Fruit fly (Drosophila melanogaster) whole organism, pupa: ENCODE measurements around the gene chm.

ENCODE experiments used
- CG10348 ChIP-seq: fragments of 200-800 bp; sonication (Bioruptor generic); IDR thresholded peaks from 2 replicates; pipeline ENCODE4 v1.3.6; 2022; ENCODE audit warnings: missing biosample characterization, missing genetic modification characterization
- CG12605 ChIP-seq: fragments of 200-800 bp; sonication (Bioruptor generic); IDR thresholded peaks from 2 replicates; pipeline ENCODE4 v1.3.6; 2022; ENCODE audit warnings: missing biosample characterization, missing genetic modification characterization
- CG13204 ChIP-seq: fragments of 200-800 bp; sonication (Bioruptor generic); optimal IDR thresholded peaks from 2 replicates; lab custom pipeline; 2018; ENCODE audit warnings: missing biosample characterization, mild to moderate bottlenecking, missing genetic modification characterization, moderate library complexity
- CG14655 ChIP-seq: fragments of 200-800 bp; sonication (Bioruptor generic); optimal IDR thresholded peaks from 3 replicates; lab custom pipeline; 2017; ENCODE audit warnings: mild to moderate bottlenecking, missing biosample characterization, missing genetic modification reagents, missing genetic modification characterization
- CG15710 ChIP-seq: fragments of 200-800 bp; sonication (Bioruptor generic); optimal IDR thresholded peaks from 2 replicates; lab custom pipeline; 2018; ENCODE audit warnings: missing biosample characterization, mild to moderate bottlenecking, missing genetic modification characterization, moderate library complexity
- CG17806 ChIP-seq: fragments of 200-800 bp; sonication (Bioruptor generic); optimal IDR thresholded peaks from 2 replicates; lab custom pipeline; 2018; ENCODE audit warnings: missing biosample characterization, mild to moderate bottlenecking, missing genetic modification characterization, moderate library complexity
- CG32121 ChIP-seq: fragments of 200-800 bp; sonication (Bioruptor generic); IDR thresholded peaks from 2 replicates; pipeline ENCODE4 v1.3.6; 2022; ENCODE audit warnings: missing biosample characterization, missing genetic modification characterization
- CG34367 ChIP-seq: fragments of 200-800 bp; sonication (Bioruptor generic); optimal IDR thresholded peaks from 2 replicates; lab custom pipeline; 2018; ENCODE audit warnings: missing biosample characterization, mild to moderate bottlenecking, missing genetic modification characterization
- CG4496 ChIP-seq: fragments of 200-800 bp; sonication (Bioruptor generic); IDR thresholded peaks from 3 replicates; pipeline ENCODE4 v1.3.6; 2022; ENCODE audit warnings: missing biosample characterization, missing genetic modification characterization
- CG8159 ChIP-seq: fragments of 200-800 bp; sonication (Bioruptor generic); optimal IDR thresholded peaks from 3 replicates; lab custom pipeline; 2018; ENCODE audit warnings: missing biosample characterization, mild to moderate bottlenecking, missing genetic modification characterization, moderate library complexity
- CG8301 ChIP-seq: fragments of 200-800 bp; sonication (Bioruptor generic); optimal IDR thresholded peaks from 2 replicates; lab custom pipeline; 2018; ENCODE audit warnings: missing biosample characterization, mild to moderate bottlenecking, missing genetic modification characterization
- CG9948 ChIP-seq: fragments of 200-800 bp; sonication (Bioruptor generic); optimal IDR thresholded peaks from 2 replicates; lab custom pipeline; 2018; ENCODE audit warnings: missing biosample characterization, mild to moderate bottlenecking, missing genetic modification characterization, moderate library complexity
- D1 ChIP-seq: fragments of 200-800 bp; sonication (Bioruptor generic); optimal IDR thresholded peaks from 2 replicates; lab custom pipeline; 2018; ENCODE audit warnings: missing biosample characterization, mild to moderate bottlenecking, missing genetic modification characterization, moderate library complexity
- EcR ChIP-seq: fragments of 200-800 bp; sonication (Bioruptor generic); optimal IDR thresholded peaks from 3 replicates; lab custom pipeline; 2019; ENCODE audit warnings: missing biosample characterization, missing genetic modification characterization, mild to moderate bottlenecking, moderate library complexity, missing genetic modification reagents
- Ets98B ChIP-seq: fragments of 200-800 bp; sonication (Bioruptor generic); IDR thresholded peaks from 2 replicates; pipeline ENCODE4 v1.3.6; 2022; ENCODE audit warnings: missing biosample characterization, missing genetic modification characterization
- Pif1A ChIP-seq: fragments of 200-800 bp; sonication (Bioruptor generic); optimal IDR thresholded peaks from 3 replicates; lab custom pipeline; 2016; ENCODE audit warnings: missing biosample characterization, missing genetic modification characterization
- Pif1B ChIP-seq: fragments of 200-800 bp; sonication (Bioruptor generic); optimal IDR thresholded peaks from 3 replicates; lab custom pipeline; 2016; ENCODE audit warnings: missing biosample characterization, missing genetic modification characterization
- Snoo ChIP-seq: fragments of 200-800 bp; sonication (Bioruptor generic); optimal IDR thresholded peaks from 3 replicates; lab custom pipeline; 2017; ENCODE audit warnings: missing biosample characterization, mild to moderate bottlenecking, missing genetic modification characterization, inconsistent platforms
- fd96Ca ChIP-seq: fragments of 200-800 bp; sonication (Bioruptor generic); IDR thresholded peaks from 3 replicates; pipeline ENCODE4 v1.3.6; 2022; ENCODE audit warnings: missing biosample characterization, missing genetic modification characterization
- gl ChIP-seq: fragments of 200-800 bp; sonication (Bioruptor generic); optimal IDR thresholded peaks from 2 replicates; lab custom pipeline; 2018; ENCODE audit warnings: missing biosample characterization, mild to moderate bottlenecking, missing genetic modification characterization
- rn ChIP-seq: fragments of 200-800 bp; sonication (Bioruptor generic); IDR thresholded peaks from 2 replicates; pipeline ENCODE4 v1.3.6; 2022; ENCODE audit warnings: missing biosample characterization, missing genetic modification characterization

Gene chm

dm6 chr2L:7424907-7425689, 12.9 kb downstream of the chm start:
- TF ChIP-seq CG17806, result peak; percentile 54
- TF ChIP-seq Pif1B (GFP tag; lab: Kevin White, UChicago), result peak; percentile 52
- peak; percentile 77 for TF ChIP-seq Snoo (tag; lab: Kevin White, UChicago)
- TF ChIP-seq CG9948 (tag; lab: Kevin White, UChicago), result peak; percentile 43
- peak; percentile 92; the same call in 2 of the 3 replicates for TF ChIP-seq CG4496
- peak; percentile 86 for TF ChIP-seq CG32121 (GFP tag; lab: Robert Waterston, UW)
- peak; percentile 64 for TF ChIP-seq rn (GFP tag; lab: Robert Waterston, UW)
- TF ChIP-seq CG12605, result peak; percentile 77
- peak; percentile 94 for TF ChIP-seq EcR
- peak; percentile 87 for TF ChIP-seq Ets98B (GFP tag; lab: Robert Waterston, UW)
- TF ChIP-seq gl (tag; lab: Kevin White, UChicago), result no peak
- no peak for TF ChIP-seq CG13204 (GFP tag; lab: Kevin White, UChicago)
- peak; percentile 62 for TF ChIP-seq CG14655 (GFP tag; lab: Kevin White, UChicago)
- TF ChIP-seq D1 (tag; lab: Kevin White, UChicago), result no peak
- TF ChIP-seq Pif1A (GFP tag; lab: Kevin White, UChicago), result peak; percentile 72
- no peak for TF ChIP-seq CG10348 (GFP tag; lab: Robert Waterston, UW)
- peak; percentile 39 for TF ChIP-seq CG15710 (tag; lab: Kevin White, UChicago)
- TF ChIP-seq CG34367 (tag; lab: Kevin White, UChicago), result peak; percentile 47
- TF ChIP-seq CG8159 (tag; lab: Kevin White, UChicago), result peak; percentile 61
- peak; percentile 60 for TF ChIP-seq CG8301 (tag; lab: Kevin White, UChicago)
- TF ChIP-seq fd96Ca, result peak; percentile 90

DNA sequence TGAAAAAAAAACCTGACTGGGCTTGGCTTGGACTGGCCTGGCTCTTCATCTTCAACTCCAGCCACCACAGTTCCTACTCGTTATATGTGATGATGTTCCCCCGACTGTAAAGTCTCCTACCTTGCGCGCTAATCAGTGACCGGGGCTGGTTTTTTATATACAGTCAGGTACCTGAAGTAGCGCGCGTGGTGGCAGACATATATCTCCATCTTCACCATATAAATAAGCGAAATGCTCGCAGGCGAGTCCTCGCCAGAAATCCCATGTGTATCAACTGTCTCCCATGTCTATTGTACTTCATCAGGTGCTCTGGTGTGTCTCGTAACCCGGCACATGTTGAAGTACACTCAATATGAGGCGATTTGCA, 13.5 kb downstream of the chm start:
- no peak for TF ChIP-seq CG12605
- peak; percentile 19 for TF ChIP-seq EcR

DNA sequence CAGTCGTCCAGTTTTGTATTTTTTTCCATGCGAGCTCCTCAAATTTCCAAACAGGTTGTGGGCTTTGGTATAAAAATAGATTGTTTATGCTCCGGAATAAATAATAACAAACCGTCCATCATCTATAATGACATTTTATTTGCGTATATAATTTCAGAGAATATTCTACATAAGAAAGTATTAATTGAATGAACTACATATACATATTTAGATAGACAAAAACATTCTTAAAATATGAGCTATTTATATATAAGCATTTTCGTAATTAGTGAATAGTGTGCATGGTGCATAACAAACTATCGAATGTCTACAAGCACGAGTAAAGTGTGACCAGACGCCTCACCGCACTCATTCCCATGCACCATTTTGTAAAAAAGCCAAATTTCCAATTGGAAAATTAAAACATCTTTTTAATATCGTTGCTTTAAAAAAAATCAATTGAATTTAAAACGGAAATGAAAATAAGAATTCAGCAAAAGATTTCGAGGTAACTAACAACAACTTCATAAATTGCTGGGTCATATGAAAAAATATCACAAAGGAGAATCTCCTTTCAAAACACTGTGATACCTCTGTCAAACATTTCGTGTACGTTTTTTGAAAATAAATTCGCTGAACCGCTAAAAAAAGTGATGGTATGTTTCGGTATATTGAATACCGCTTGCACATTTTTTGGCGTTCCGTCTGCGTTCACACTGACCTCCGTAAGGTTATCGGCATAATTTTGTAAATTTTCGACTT, 14.3 kb downstream of the chm start, which contains the start of gene muc:
Gene muc, plus strand, starts transcription at position 541 of the 741 bp plus-strand sequence.
- no peak for TF ChIP-seq CG34367 (tag; lab: Kevin White, UChicago)
- TF ChIP-seq CG8159 (tag; lab: Kevin White, UChicago), result peak; percentile 30
- TF ChIP-seq Pif1B (GFP tag; lab: Kevin White, UChicago), result no peak
- TF ChIP-seq CG10348 (GFP tag; lab: Robert Waterston, UW), result no peak
- TF ChIP-seq CG9948 (tag; lab: Kevin White, UChicago), result no peak
- peak; percentile 2 for TF ChIP-seq CG15710 (tag; lab: Kevin White, UChicago)
- TF ChIP-seq fd96Ca, result no peak
- TF ChIP-seq D1 (tag; lab: Kevin White, UChicago), result no peak
- peak; percentile 4 for TF ChIP-seq CG8301 (tag; lab: Kevin White, UChicago)
- TF ChIP-seq CG14655 (GFP tag; lab: Kevin White, UChicago), result peak; percentile 21
- no peak for TF ChIP-seq CG32121 (GFP tag; lab: Robert Waterston, UW)
- no peak for TF ChIP-seq Snoo (tag; lab: Kevin White, UChicago)
- no peak for TF ChIP-seq Pif1A (GFP tag; lab: Kevin White, UChicago)
- peak; percentile 18 for TF ChIP-seq CG17806
- no peak for TF ChIP-seq EcR
- 0 out of 2 replicates have a peak, but pooled peaks have one; percentile 21 for TF ChIP-seq Ets98B (GFP tag; lab: Robert Waterston, UW)
- TF ChIP-seq CG12605, result peak; percentile 18; the same call in 1 of the 2 replicates
- no peak for TF ChIP-seq rn (GFP tag; lab: Robert Waterston, UW)
- no peak for TF ChIP-seq CG4496
- no peak for TF ChIP-seq gl (tag; lab: Kevin White, UChicago)
- no peak for TF ChIP-seq CG13204 (GFP tag; lab: Kevin White, UChicago)

DNA sequence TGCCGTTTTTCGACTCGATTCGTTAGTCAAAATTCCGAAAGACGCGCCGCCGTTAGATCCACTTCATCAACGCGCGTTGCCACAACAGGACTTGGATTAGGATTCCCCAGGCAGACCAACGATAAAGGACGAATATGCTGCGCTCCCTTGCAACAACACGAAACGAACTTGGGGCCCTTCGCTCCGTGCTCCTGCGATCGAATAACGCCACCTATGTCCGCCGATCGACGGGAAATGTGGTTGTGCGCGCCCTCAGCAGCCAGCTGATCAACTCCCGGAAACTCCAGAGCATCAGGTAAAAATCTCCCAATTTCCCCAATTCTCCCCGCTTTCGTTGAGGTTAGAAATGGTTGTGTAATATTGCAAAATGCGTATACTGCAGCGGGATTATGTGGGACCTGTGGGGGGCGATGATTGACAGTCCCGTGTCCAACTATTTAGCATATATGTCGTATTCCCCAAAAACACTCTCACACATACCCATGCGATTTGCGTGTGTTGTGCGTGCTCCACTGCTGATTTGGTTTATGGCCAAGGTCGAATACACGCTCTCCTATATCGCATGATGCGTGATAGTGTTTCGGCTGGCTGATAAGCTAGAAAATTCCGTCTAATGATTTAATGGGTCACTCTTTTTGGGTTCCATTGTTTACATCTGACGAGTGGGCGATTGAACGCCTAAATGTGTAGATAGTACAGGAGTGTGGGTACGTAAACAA, 15.0 kb downstream of the chm start:
- no peak for TF ChIP-seq fd96Ca
- TF ChIP-seq Pif1B (GFP tag; lab: Kevin White, UChicago), result no peak
- no peak for TF ChIP-seq CG8301 (tag; lab: Kevin White, UChicago)
- TF ChIP-seq EcR, result peak; percentile 17
- no peak for TF ChIP-seq Pif1A (GFP tag; lab: Kevin White, UChicago)
- TF ChIP-seq CG13204 (GFP tag; lab: Kevin White, UChicago), result no peak
- TF ChIP-seq CG34367 (tag; lab: Kevin White, UChicago), result no peak

DNA sequence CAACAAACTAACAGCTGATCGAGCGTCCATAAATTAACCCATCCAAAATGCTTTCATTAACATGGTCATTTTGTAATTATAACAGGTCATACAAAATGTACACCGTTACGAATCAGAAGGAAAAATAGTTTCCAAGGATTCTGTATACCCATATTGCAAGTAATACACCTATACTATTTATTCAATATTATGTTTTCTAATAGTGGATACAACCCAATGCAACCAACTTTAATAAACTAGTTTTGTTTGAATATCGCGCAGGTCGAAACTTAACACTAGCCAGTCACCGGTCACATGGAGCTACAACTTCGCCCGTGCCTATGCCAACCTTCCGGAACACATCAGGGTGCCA, 15.5 kb downstream of the chm start:
- TF ChIP-seq D1 (tag; lab: Kevin White, UChicago) (no peak), CG4496 (no peak), CG17806 (no peak), CG8159 (tag; lab: Kevin White, UChicago) (no peak), CG9948 (tag; lab: Kevin White, UChicago) (no peak), Pif1A (GFP tag; lab: Kevin White, UChicago) (no peak), CG12605 (no peak), Pif1B (GFP tag; lab: Kevin White, UChicago) (no peak), gl (tag; lab: Kevin White, UChicago) (no peak), Snoo (tag; lab: Kevin White, UChicago) (no peak), CG14655 (GFP tag; lab: Kevin White, UChicago) (no peak), CG13204 (GFP tag; lab: Kevin White, UChicago) (no peak), EcR (no peak), CG8301 (tag; lab: Kevin White, UChicago) (no peak), CG15710 (tag; lab: Kevin White, UChicago) (no peak)
